Worm (Caenorhabditis elegans) whole organism, midembryonic: ENCODE results near the gene C55A6.12.

Experiments used
- T22C8.4 ChIP-seq: fragments of 200-800 bp; sonication (Bioruptor generic); IDR thresholded peaks from 2 replicates; pipeline ENCODE4 v1.3.6; 2022; ENCODE audit warnings: missing genetic modification characterization, missing compliant biosample characterization
- cog-1 ChIP-seq: sonication (generic microtip); optimal IDR thresholded peaks from 2 replicates; lab custom pipeline; 2016; ENCODE audit warnings: missing genetic modification characterization, missing compliant biosample characterization
- flt-1 ChIP-seq: fragments of 200-800 bp; sonication (Bioruptor generic); IDR thresholded peaks from 2 replicates; pipeline ENCODE4 v1.3.6; 2022; ENCODE audit warnings: missing genetic modification characterization, missing compliant biosample characterization
- klf-2 ChIP-seq: fragments of 200-800 bp; sonication (Bioruptor generic); conservative IDR thresholded peaks from 2 replicates; pipeline ENCODE4 v1.3.6; 2022; ENCODE audit warnings: missing genetic modification reagents, missing genetic modification characterization, missing compliant biosample characterization
- med-1 ChIP-seq: sonication (generic microtip); optimal IDR thresholded peaks from 2 replicates; lab custom pipeline; 2017; ENCODE audit warnings: missing genetic modification characterization, mild to moderate bottlenecking, missing compliant biosample characterization, antibody characterized with exemption, missing genetic modification reagents; ENCODE audit not compliant: insufficient read depth
- ref-1 ChIP-seq: fragments of 200-800 bp; sonication (Bioruptor generic); conservative IDR thresholded peaks from 2 replicates; pipeline ENCODE4 v1.3.6; 2022; ENCODE audit warnings: missing genetic modification reagents, missing genetic modification characterization, missing compliant biosample characterization
- tab-1 ChIP-seq: fragments of 200-800 bp; sonication (Bioruptor generic); IDR thresholded peaks from 2 replicates; pipeline ENCODE4 v1.3.6; 2022; ENCODE audit warnings: missing genetic modification characterization, missing compliant biosample characterization
- ztf-23 ChIP-seq: fragments of 200-800 bp; sonication (Bioruptor generic); IDR thresholded peaks from 2 replicates; pipeline ENCODE4 v1.3.6; 2022; ENCODE audit warnings: missing genetic modification reagents, missing genetic modification characterization, missing compliant biosample characterization
- ztf-29 ChIP-seq: fragments of 200-800 bp; sonication (Bioruptor generic); IDR thresholded peaks from 2 replicates; pipeline ENCODE4 v1.3.6; 2022; ENCODE audit warnings: missing genetic modification reagents, missing genetic modification characterization, missing compliant biosample characterization

DNA sequence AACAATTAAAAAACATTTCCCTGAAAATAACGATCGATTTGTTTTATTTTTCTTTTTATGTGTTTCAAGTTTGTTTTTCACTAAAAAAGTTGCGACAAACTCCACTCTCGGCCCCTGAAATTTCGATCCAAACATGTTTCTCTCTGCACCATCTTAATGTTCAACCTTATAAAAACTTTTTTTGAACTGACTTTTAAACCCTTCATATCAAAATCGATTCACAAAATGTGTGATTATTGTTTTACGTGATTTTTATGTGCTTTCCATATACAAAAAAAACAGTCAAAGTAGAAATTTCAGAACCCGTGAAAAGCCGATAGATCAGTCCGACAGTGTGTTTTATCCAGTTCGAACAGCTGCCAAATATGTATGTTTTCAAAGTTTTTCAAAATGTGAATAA is 24.6 kb upstream of the C55A6.12 start, which contains the start of gene ccch-1:
- TF ChIP-seq cog-1 (tag; lab: Kevin White, UChicago) (no peak), ztf-29 (GFP tag; lab: Robert Waterston, UW) (no peak), ztf-23 (GFP tag; lab: Robert Waterston, UW) (no peak), ref-1 (GFP tag; lab: Robert Waterston, UW) (no peak), tab-1 (GFP tag; lab: Robert Waterston, UW) (no peak), klf-2 (GFP tag; lab: Robert Waterston, UW) (no peak), T22C8.4 (no peak), flt-1 (GFP tag; lab: Robert Waterston, UW) (no peak), med-1 (GFP tag; lab: Kevin White, UChicago) (no peak)
